Worm (Caenorhabditis elegans): ENCODE data around the gene chil-19.

chil-19 gene

DNA sequence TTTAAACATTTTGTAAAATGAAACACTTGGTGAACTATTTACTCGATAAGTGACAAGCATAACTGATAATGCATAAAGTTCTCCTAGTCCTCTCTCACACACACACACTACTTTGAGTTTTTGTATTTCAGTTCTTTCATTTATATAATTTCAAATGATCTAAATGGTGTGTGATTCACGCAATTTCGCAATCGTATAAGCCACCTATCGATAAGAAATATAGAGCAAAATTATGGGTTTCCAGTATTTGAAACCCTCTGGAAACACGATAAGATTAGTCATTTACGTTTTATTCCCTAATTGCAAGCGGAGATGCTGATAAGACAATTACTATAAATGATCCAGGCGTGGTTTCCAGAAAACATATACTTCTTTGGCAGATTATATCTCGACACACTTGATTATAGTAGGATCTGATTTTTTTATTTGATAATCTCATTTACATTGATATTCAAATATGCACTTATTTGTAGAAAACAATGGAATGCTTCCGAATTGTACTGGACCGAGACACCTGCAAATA is 42.1 kb downstream of the chil-19 start, which contains the start of gene arrd-3:
Gene arrd-3, plus strand, starts transcription at position 473 of the 523 bp plus-strand sequence.
- TF ChIP-seq unc-3 (GFP tag; conservative IDR thresholded peaks at IDR 0.05): no peak
- no peak for TF ChIP-seq unc-3 (tag; optimal IDR thresholded peaks at IDR 0.05)
- no peak for TF ChIP-seq C08G9.2 (tag; optimal IDR thresholded peaks at IDR 0.05)
- no peak for TF ChIP-seq ahr-1 (tag; optimal IDR thresholded peaks at IDR 0.05)
- no peak for TF ChIP-seq tbx-2 (tag; optimal IDR thresholded peaks at IDR 0.05)
- no peak for TF ChIP-seq unc-86 (tag; optimal IDR thresholded peaks at IDR 0.05)
- TF ChIP-seq pros-1 (tag; optimal IDR thresholded peaks at IDR 0.05): no peak
- no peak for TF ChIP-seq ceh-14 (tag; optimal IDR thresholded peaks at IDR 0.05)
- no peak for TF ChIP-seq pqm-1 (tag; optimal IDR thresholded peaks at IDR 0.05)
- no peak for TF ChIP-seq ceh-30 (tag; optimal IDR thresholded peaks at IDR 0.05)
- no peak for TF ChIP-seq ets-4 (tag; optimal IDR thresholded peaks at IDR 0.05)
- TF ChIP-seq eyg-1 (tag; optimal IDR thresholded peaks at IDR 0.05): no peak
- TF ChIP-seq pax-1 (tag; optimal IDR thresholded peaks at IDR 0.05): no peak
- TF ChIP-seq pha-4 (tag; optimal IDR thresholded peaks at IDR 0.05): no peak
- TF ChIP-seq sdc-2 (tag; optimal IDR thresholded peaks at IDR 0.05): no peak
- no peak for TF ChIP-seq tbx-7 (tag; optimal IDR thresholded peaks at IDR 0.05)

ce11 chrII:9411497-9411896 is 42.7 kb downstream of the chil-19 start, which contains the start of gene M176.9:
M176.9 (minus strand) TSS chrII:9411597.
- no peak for TF ChIP-seq dmd-4 (tag; optimal IDR thresholded peaks at IDR 0.05; ENCODE audit: borderline replicate concordance)
- TF ChIP-seq ceh-24 (tag; optimal IDR thresholded peaks at IDR 0.05): no peak
- TF ChIP-seq nhr-232 (tag; optimal IDR thresholded peaks at IDR 0.05): no peak
- no peak for TF ChIP-seq ahr-1 (tag; optimal IDR thresholded peaks at IDR 0.05)
- no peak for TF ChIP-seq che-1 (tag; optimal IDR thresholded peaks at IDR 0.05)
- TF ChIP-seq pag-3 (tag; optimal IDR thresholded peaks at IDR 0.05; ENCODE audit: borderline replicate concordance): no peak
- no peak for TF ChIP-seq ref-2 (tag; optimal IDR thresholded peaks at IDR 0.05)
- no peak for TF ChIP-seq ceh-9 (tag; optimal IDR thresholded peaks at IDR 0.05)
- TF ChIP-seq nhr-11 (tag; optimal IDR thresholded peaks at IDR 0.05): no peak
- no peak for TF ChIP-seq sox-4 (tag; optimal IDR thresholded peaks at IDR 0.05)
- no peak for TF ChIP-seq ceh-48 (tag; optimal IDR thresholded peaks at IDR 0.05)
- no peak for TF ChIP-seq ceh-19 (GFP tag; optimal IDR thresholded peaks at IDR 0.05)
- no peak for TF ChIP-seq unc-42 (tag; optimal IDR thresholded peaks at IDR 0.05)
- no peak for TF ChIP-seq ceh-30 (tag; optimal IDR thresholded peaks at IDR 0.05)
- no peak for TF ChIP-seq hlh-15 (tag; optimal IDR thresholded peaks at IDR 0.05)
- TF ChIP-seq zip-5 (tag; optimal IDR thresholded peaks at IDR 0.05): no peak
- TF ChIP-seq tbx-7 (tag; optimal IDR thresholded peaks at IDR 0.05): no peak

- TF ChIP-seq hlh-15 (tag; optimal IDR thresholded peaks at IDR 0.05) (no peak), mec-3 (tag; optimal IDR thresholded peaks at IDR 0.05; ENCODE audit: borderline replicate concordance) (no peak), ttx-3 (tag; optimal IDR thresholded peaks at IDR 0.05) (no peak), pha-4 (tag; optimal IDR thresholded peaks at IDR 0.05) (no peak), K09A11.1 (tag; optimal IDR thresholded peaks at IDR 0.05; ENCODE audit: insufficient read depth) (no peak), pros-1 (tag; optimal IDR thresholded peaks at IDR 0.05) (no peak), zip-5 (tag; optimal IDR thresholded peaks at IDR 0.05) (no peak), nhr-232 (tag; optimal IDR thresholded peaks at IDR 0.05) (no peak), ztf-16 (tag; optimal IDR thresholded peaks at IDR 0.05) (no peak), unc-3 (GFP tag; conservative IDR thresholded peaks at IDR 0.05) (no peak), unc-3 (tag; optimal IDR thresholded peaks at IDR 0.05) (no peak), C08G9.2 (tag; optimal IDR thresholded peaks at IDR 0.05) (no peak), ceh-19 (GFP tag; optimal IDR thresholded peaks at IDR 0.05) (no peak), tbx-7 (tag; optimal IDR thresholded peaks at IDR 0.05) (no peak), F13H6.1 (tag; optimal IDR thresholded peaks at IDR 0.05) (no peak), rnt-1 (tag; optimal IDR thresholded peaks at IDR 0.05) (no peak), ceh-31 (tag; optimal IDR thresholded peaks at IDR 0.05) (no peak), eyg-1 (tag; optimal IDR thresholded peaks at IDR 0.05) (no peak), pqm-1 (tag; optimal IDR thresholded peaks at IDR 0.05) (no peak), ceh-6 (GFP tag; optimal IDR thresholded peaks at IDR 0.05) (no peak), tbx-2 (tag; optimal IDR thresholded peaks at IDR 0.05) (no peak)
These were observed 46.7 kb downstream of the chil-19 start, which contains the start of gene arrd-2 for ce11 chrII:9407469-9407868. arrd-2 (plus strand) TSS chrII:9407769.

All from whole organism, late embryonic.